Worm (Caenorhabditis elegans) whole organism, L1 larva: Measurements from ENCODE around the gene che-7.
A peak's percentile ranks its signal among the peaks of the same experiment; 100 is the strongest.

Experiments
- C04F5.9 ChIP-seq: sonication (generic microtip); optimal IDR thresholded peaks from 2 replicates; lab custom pipeline; 2016; ENCODE audit warnings: missing genetic modification characterization, missing compliant biosample characterization
- C16A3.4 ChIP-seq: fragments of 150-350 bp; optimal IDR thresholded peaks from 2 replicates; lab custom pipeline; 2014; ENCODE audit warnings: missing biosample characterization, missing genetic modification characterization
- F16B12.6 ChIP-seq: fragments of 150-350 bp; optimal IDR thresholded peaks from 2 replicates; lab custom pipeline; 2014; ENCODE audit warnings: missing biosample characterization, missing genetic modification characterization
- aha-1 ChIP-seq: fragments of 150-350 bp; optimal IDR thresholded peaks from 2 replicates; lab custom pipeline; 2014; ENCODE audit warnings: missing biosample characterization, missing genetic modification characterization
- aly-2 ChIP-seq: fragments of 150-350 bp; optimal IDR thresholded peaks from 2 replicates; lab custom pipeline; 2014; ENCODE audit warnings: missing biosample characterization, missing genetic modification characterization
- ama-1 ChIP-seq: fragments of 150-350 bp; optimal IDR thresholded peaks from 2 replicates; lab custom pipeline; 2014
- blmp-1 ChIP-seq: fragments of 150-350 bp; optimal IDR thresholded peaks from 2 replicates; lab custom pipeline; 2014; ENCODE audit warnings: missing biosample characterization, missing genetic modification characterization
- ceh-63 ChIP-seq: fragments of 200-800 bp; sonication (Bioruptor generic); optimal IDR thresholded peaks from 2 replicates; lab custom pipeline; 2018; ENCODE audit warnings: mild to moderate bottlenecking, missing genetic modification characterization, missing compliant biosample characterization
- ceh-8 ChIP-seq: fragments of 200-800 bp; sonication (Bioruptor generic); optimal IDR thresholded peaks from 2 replicates; lab custom pipeline; 2018; ENCODE audit warnings: mild to moderate bottlenecking, missing genetic modification characterization, moderate library complexity, missing compliant biosample characterization
- ceh-82 ChIP-seq, 3 experiments: fragments of 150-350 bp in 1 of 3; sonication (generic microtip) in 2 of 3; optimal IDR thresholded peaks; 2 replicates each; lab custom pipeline; 2014 to 2017; ENCODE audit warnings: missing biosample characterization in 3 of 3, missing genetic modification characterization in 3 of 3
- ceh-90 ChIP-seq: sonication (generic microtip); optimal IDR thresholded peaks from 2 replicates; lab custom pipeline; 2016; ENCODE audit warnings: missing genetic modification characterization, missing compliant biosample characterization
- dpl-1 ChIP-seq, 3 experiments: fragments of 150-350 bp in 2 of 3; sonication (generic microtip) in 1 of 3; optimal IDR thresholded peaks; 2 replicates each; lab custom pipeline; 2014 to 2017; ENCODE audit warnings: missing biosample characterization in 3 of 3, missing genetic modification characterization in 3 of 3, missing genetic modification reagents in 3 of 3
- efl-1 ChIP-seq, 4 experiments: fragments of 150-350 bp; optimal IDR thresholded peaks in 3 of 4; peaks in 1 of 4; 1 replicate in 1 of 4; 2 replicates in 3 of 4; lab custom pipeline; 2014; ENCODE audit warnings: missing biosample characterization in 2 of 4, missing genetic modification characterization in 2 of 4, missing genetic modification reagents in 2 of 4
- egl-13 ChIP-seq: sonication (generic microtip); optimal IDR thresholded peaks from 2 replicates; lab custom pipeline; 2016; ENCODE audit warnings: missing genotype, missing genetic modification reagents, missing genetic modification characterization, missing compliant biosample characterization
- egl-27 ChIP-seq, 2 experiments: fragments of 150-350 bp in 1 of 2; sonication (generic microtip); optimal IDR thresholded peaks; 3 replicates each; lab custom pipeline; 2017 to 2018; ENCODE audit warnings: missing biosample characterization in 2 of 2, missing genetic modification characterization in 2 of 2, missing genetic modification reagents in 2 of 2
- elt-2 ChIP-seq: sonication (generic microtip); optimal IDR thresholded peaks from 2 replicates; lab custom pipeline; 2016; ENCODE audit warnings: missing genetic modification characterization, mild to moderate bottlenecking, inconsistent platforms, missing compliant biosample characterization, missing genetic modification reagents
- elt-3 ChIP-seq, 6 experiments: fragments of 150-350 bp in 1 of 6; sonication (generic microtip); optimal IDR thresholded peaks; 2 replicates each; lab custom pipeline; 2017 to 2018; ENCODE audit warnings: missing biosample characterization in 6 of 6, missing genetic modification characterization in 6 of 6, inconsistent platforms in 1 of 6
- ets-5 ChIP-seq: fragments of 200-800 bp; sonication (Bioruptor generic); IDR thresholded peaks from 2 replicates; pipeline ENCODE4 v1.3.6; 2022; ENCODE audit warnings: missing genetic modification characterization, missing compliant biosample characterization
- grh-1 ChIP-seq: fragments of 200-800 bp; sonication (Bioruptor generic); IDR thresholded peaks from 2 replicates; pipeline ENCODE4 v1.3.6; 2022; ENCODE audit warnings: missing genetic modification reagents, missing genetic modification characterization, missing compliant biosample characterization
- hpl-2 ChIP-seq: fragments of 150-350 bp; optimal IDR thresholded peaks from 2 replicates; lab custom pipeline; 2014; ENCODE audit warnings: missing biosample characterization, missing genetic modification reagents, missing genetic modification characterization
- jun-1 ChIP-seq: fragments of 150-350 bp; optimal IDR thresholded peaks from 2 replicates; lab custom pipeline; 2014; ENCODE audit warnings: missing biosample characterization, missing genetic modification reagents, missing genetic modification characterization
- lin-14 ChIP-seq: fragments of 200-800 bp; sonication (Bioruptor generic); optimal IDR thresholded peaks from 2 replicates; lab custom pipeline; 2018; ENCODE audit warnings: mild to moderate bottlenecking, missing genetic modification characterization, moderate library complexity, missing compliant biosample characterization
- lin-15B ChIP-seq: fragments of 150-350 bp; sonication (generic microtip); optimal IDR thresholded peaks from 3 replicates; lab custom pipeline; 2014; ENCODE audit warnings: missing biosample characterization, missing genetic modification characterization
- lin-39 ChIP-seq: fragments of 150-350 bp; optimal IDR thresholded peaks from 2 replicates; lab custom pipeline; 2014; ENCODE audit warnings: missing biosample characterization, missing genetic modification reagents, missing genetic modification characterization
- lsy-2 ChIP-seq, 2 experiments: fragments of 150-350 bp; optimal IDR thresholded peaks; 2 replicates each; lab custom pipeline; 2014; ENCODE audit warnings: missing biosample characterization in 2 of 2, missing genetic modification characterization in 2 of 2
- mdl-1 ChIP-seq, 2 experiments: fragments of 150-350 bp; optimal IDR thresholded peaks; 2 replicates each; lab custom pipeline; 2014 to 2017; ENCODE audit warnings: missing biosample characterization in 2 of 2, missing genetic modification characterization in 2 of 2, inconsistent platforms in 1 of 2
- mef-2 ChIP-seq: fragments of 150-350 bp; optimal IDR thresholded peaks from 2 replicates; lab custom pipeline; 2014; ENCODE audit warnings: missing biosample characterization, missing genetic modification characterization
- mep-1 ChIP-seq: fragments of 150-350 bp; optimal IDR thresholded peaks from 2 replicates; lab custom pipeline; 2014; ENCODE audit warnings: missing biosample characterization, missing genetic modification characterization
- nhr-11 ChIP-seq: fragments of 150-350 bp; optimal IDR thresholded peaks from 2 replicates; lab custom pipeline; 2014; ENCODE audit warnings: missing biosample characterization, missing genetic modification characterization
- nhr-12 ChIP-seq: sonication (generic microtip); optimal IDR thresholded peaks from 2 replicates; lab custom pipeline; 2017; ENCODE audit warnings: missing biosample characterization, missing genetic modification characterization
- nhr-237 ChIP-seq: fragments of 150-350 bp; optimal IDR thresholded peaks from 2 replicates; lab custom pipeline; 2014; ENCODE audit warnings: missing biosample characterization, missing genetic modification characterization
- nhr-28 ChIP-seq: fragments of 150-350 bp; optimal IDR thresholded peaks from 2 replicates; lab custom pipeline; 2014; ENCODE audit warnings: missing biosample characterization, missing genetic modification characterization
- nhr-47 ChIP-seq: sonication (generic microtip); optimal IDR thresholded peaks from 2 replicates; lab custom pipeline; 2016; ENCODE audit warnings: mild to moderate bottlenecking, missing genetic modification characterization, moderate library complexity, missing compliant biosample characterization
- nhr-71 ChIP-seq: sonication (generic microtip); optimal IDR thresholded peaks from 2 replicates; lab custom pipeline; 2016; ENCODE audit warnings: mild to moderate bottlenecking, missing genetic modification characterization, moderate library complexity, missing compliant biosample characterization
- nhr-76 ChIP-seq: sonication (generic microtip); optimal IDR thresholded peaks from 2 replicates; lab custom pipeline; 2017; ENCODE audit warnings: missing biosample characterization, missing genetic modification characterization
- nhr-84 ChIP-seq: sonication (generic microtip); optimal IDR thresholded peaks from 2 replicates; lab custom pipeline; 2017; ENCODE audit warnings: missing biosample characterization, missing genetic modification characterization
- nhr-85 ChIP-seq: sonication (generic microtip); peaks from one replicate; lab custom pipeline; 2016; ENCODE audit warnings: missing genetic modification characterization, inconsistent platforms, missing compliant biosample characterization
- pag-3 ChIP-seq: sonication (generic microtip); optimal IDR thresholded peaks from 2 replicates; lab custom pipeline; 2017; ENCODE audit warnings: missing genetic modification characterization, mild to moderate bottlenecking, missing compliant biosample characterization, antibody characterized with exemption, borderline replicate concordance; ENCODE audit not compliant: insufficient read depth
- pax-3 ChIP-seq: fragments of 200-800 bp; sonication (Bioruptor generic); optimal IDR thresholded peaks from 2 replicates; lab custom pipeline; 2018; ENCODE audit warnings: mild to moderate bottlenecking, missing genetic modification characterization, moderate library complexity, missing compliant biosample characterization
- rnt-1 ChIP-seq: sonication (generic microtip); optimal IDR thresholded peaks from 2 replicates; lab custom pipeline; 2016; ENCODE audit warnings: mild to moderate bottlenecking, missing genetic modification characterization, moderate library complexity, missing compliant biosample characterization
- skn-1 ChIP-seq: fragments of 150-350 bp; optimal IDR thresholded peaks from 2 replicates; lab custom pipeline; 2014; ENCODE audit warnings: missing biosample characterization, missing genetic modification characterization
- snpc-4 ChIP-seq: fragments of 150-350 bp; optimal IDR thresholded peaks from 2 replicates; lab custom pipeline; 2014; ENCODE audit warnings: missing biosample characterization, missing genetic modification characterization
- snu-23 ChIP-seq: sonication (generic microtip); optimal IDR thresholded peaks from 2 replicates; lab custom pipeline; 2016; ENCODE audit warnings: missing genetic modification characterization, missing compliant biosample characterization
- sup-37 ChIP-seq: fragments of 200-800 bp; sonication (Bioruptor generic); optimal IDR thresholded peaks from 2 replicates; lab custom pipeline; 2018; ENCODE audit warnings: mild to moderate bottlenecking, missing genetic modification characterization, missing compliant biosample characterization
- swsn-7 ChIP-seq: sonication (generic microtip); optimal IDR thresholded peaks from 2 replicates; lab custom pipeline; 2016; ENCODE audit warnings: missing genetic modification characterization, missing compliant biosample characterization
- tbx-2 ChIP-seq: sonication (generic microtip); optimal IDR thresholded peaks from 2 replicates; lab custom pipeline; 2016; ENCODE audit warnings: missing genetic modification characterization, missing compliant biosample characterization
- unc-130 ChIP-seq: fragments of 150-350 bp; optimal IDR thresholded peaks from 2 replicates; lab custom pipeline; 2017; ENCODE audit warnings: missing biosample characterization, missing genetic modification characterization, inconsistent platforms
- unc-30 ChIP-seq: sonication (generic microtip); optimal IDR thresholded peaks from 2 replicates; lab custom pipeline; 2017; ENCODE audit warnings: missing biosample characterization, missing genetic modification characterization
- unc-62 ChIP-seq: fragments of 150-350 bp; optimal IDR thresholded peaks from 2 replicates; lab custom pipeline; 2014; ENCODE audit warnings: missing biosample characterization, missing genetic modification reagents, missing genetic modification characterization
- vab-15 ChIP-seq: sonication (generic microtip); optimal IDR thresholded peaks from 2 replicates; lab custom pipeline; 2017; ENCODE audit warnings: missing genotype, mild to moderate bottlenecking, missing genetic modification characterization, missing compliant biosample characterization
- xbp-1 ChIP-seq: sonication (generic microtip); optimal IDR thresholded peaks from 2 replicates; lab custom pipeline; 2016; ENCODE audit warnings: missing genetic modification characterization, missing compliant biosample characterization
- zip-4 ChIP-seq: fragments of 200-800 bp; sonication (Bioruptor generic); optimal IDR thresholded peaks from 2 replicates; lab custom pipeline; 2018; ENCODE audit warnings: mild to moderate bottlenecking, missing genetic modification characterization, moderate library complexity, missing compliant biosample characterization

The che-7 gene

DNA sequence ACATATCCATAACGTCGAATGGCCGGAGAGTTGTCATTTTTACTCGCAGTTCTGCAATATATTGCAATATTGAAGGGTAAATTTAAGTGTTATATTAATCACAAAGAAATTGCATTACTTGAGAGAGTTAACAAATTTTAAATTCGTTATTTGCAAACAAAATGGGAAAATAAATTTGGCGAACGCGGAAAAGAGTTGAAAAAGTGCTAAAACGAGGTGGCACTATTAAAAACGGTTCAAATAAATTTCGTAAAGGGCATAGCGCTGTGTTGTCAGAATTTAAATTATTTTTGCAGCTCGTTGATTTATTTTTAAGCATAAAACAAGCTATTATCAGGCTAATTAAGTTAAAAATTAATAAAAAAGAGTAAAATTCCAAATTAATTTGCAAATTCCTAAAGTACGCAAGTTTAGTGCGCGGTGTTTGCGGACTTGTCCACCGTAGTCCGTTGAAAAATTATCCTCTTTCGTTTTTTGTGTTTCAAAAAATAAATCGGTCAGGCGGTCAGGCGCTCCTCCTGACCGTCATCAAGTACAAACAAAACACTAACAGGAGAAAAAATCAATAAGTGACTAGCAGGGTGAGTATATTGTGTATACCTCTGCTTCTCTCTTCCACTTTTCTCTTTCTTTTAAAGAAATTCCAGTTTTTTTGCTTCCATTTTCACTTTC, 14.5 kb upstream of the che-7 start, which contains the start of the genes natb-1 and abhd-12:
Gene natb-1, minus strand, starts transcription at position 51 of the 672 bp plus-strand sequence.
Gene abhd-12, plus strand, starts transcription at position 499 of the 672 bp plus-strand sequence.
- TF ChIP-seq efl-1 (optimal IDR thresholded peaks at IDR 0.05; lab: Kevin White, UChicago) (peak; percentile 39 to 43), efl-1 (GFP tag; optimal IDR thresholded peaks at IDR 0.05 in 1 of 2; lab: Kevin White, UChicago) (peak; percentile 59 to 94), egl-27 (tag; optimal IDR thresholded peaks at IDR 0.05; lab: Kevin White, UChicago) (no peak), nhr-84 (tag; lab: Kevin White, UChicago) (no peak), nhr-47 (tag; lab: Kevin White, UChicago) (peak; percentile 52), nhr-28 (no peak), pag-3 (tag; lab: Kevin White, UChicago) (no peak), ets-5 (GFP tag; lab: Robert Waterston, UW) (no peak), aha-1 (tag; lab: Kevin White, UChicago) (no peak), unc-62 (GFP tag; lab: Kevin White, UChicago) (no peak), lin-15B (tag; lab: Kevin White, UChicago) (no peak), aly-2 (tag; lab: Kevin White, UChicago) (no peak), hpl-2 (no peak), ceh-63 (GFP tag; lab: Kevin White, UChicago) (no peak), elt-3 (tag; optimal IDR thresholded peaks at IDR 0.05; lab: Kevin White, UChicago) (peak in 1 of 6 experiments; percentile 15), vab-15 (tag; lab: Kevin White, UChicago) (no peak), nhr-71 (tag; lab: Kevin White, UChicago) (peak; percentile 47), sup-37 (GFP tag; lab: Kevin White, UChicago) (no peak), lin-39 (tag; lab: Kevin White, UChicago) (no peak), lsy-2 (tag; optimal IDR thresholded peaks at IDR 0.05; lab: Kevin White, UChicago) (peak; percentile 92 to 98), pax-3 (tag; lab: Kevin White, UChicago) (no peak), unc-30 (tag; lab: Kevin White, UChicago) (no peak), elt-2 (tag; lab: Kevin White, UChicago) (no peak), swsn-7 (tag; lab: Kevin White, UChicago) (peak; percentile 27), nhr-12 (tag; lab: Kevin White, UChicago) (no peak), nhr-85 (tag; lab: Kevin White, UChicago) (peak; percentile 69), mdl-1 (tag; optimal IDR thresholded peaks at IDR 0.05; lab: Kevin White, UChicago) (peak in 1 of 2 experiments; percentile 52), jun-1 (tag; lab: Kevin White, UChicago) (no peak), nhr-237 (no peak), egl-13 (tag; lab: Kevin White, UChicago) (no peak), blmp-1 (tag; lab: Kevin White, UChicago) (peak; percentile 64), skn-1 (tag; lab: Kevin White, UChicago) (peak; percentile 31), rnt-1 (tag; lab: Kevin White, UChicago) (peak; percentile 20), dpl-1 (GFP tag; optimal IDR thresholded peaks at IDR 0.05; lab: Kevin White, UChicago) (peak; percentile 20 to 60 (median 55)), nhr-11 (no peak), nhr-76 (tag; lab: Kevin White, UChicago) (no peak), C04F5.9 (tag; lab: Kevin White, UChicago) (no peak), ama-1 (no peak), grh-1 (GFP tag; lab: Robert Waterston, UW) (no peak), unc-130 (tag; lab: Kevin White, UChicago) (peak; percentile 57), snu-23 (GFP tag; lab: Kevin White, UChicago) (peak; percentile 62), xbp-1 (tag; lab: Kevin White, UChicago) (peak; percentile 38), C16A3.4 (tag; lab: Kevin White, UChicago) (peak; percentile 44), ceh-8 (GFP tag; lab: Kevin White, UChicago) (no peak), zip-4 (GFP tag; lab: Kevin White, UChicago) (no peak), tbx-2 (peak; percentile 19), F16B12.6 (tag; lab: Kevin White, UChicago) (peak; percentile 89), ceh-82 (tag; optimal IDR thresholded peaks at IDR 0.05; lab: Kevin White, UChicago) (peak in 1 of 3 experiments; percentile 30), ceh-90 (tag; lab: Kevin White, UChicago) (no peak), mef-2 (no peak), lin-14 (GFP tag; lab: Kevin White, UChicago) (peak; percentile 55), snpc-4 (no peak), mep-1 (tag; lab: Kevin White, UChicago) (peak; percentile 76)
